Fruit fly (Drosophila melanogaster): ENCODE results near the gene CG43347.

dm6 chrX:10620144-10621005, at the start of gene CG43347:
- TF ChIP-seq CG6854 (GFP tag; optimal IDR thresholded peaks at IDR 0.05) (no peak), Hr38 (GFP tag; optimal IDR thresholded peaks at IDR 0.05) (no peak), OdsH (GFP tag; optimal IDR thresholded peaks at IDR 0.05) (peak; percentile 44), CG9139 (GFP tag; optimal IDR thresholded peaks at IDR 0.05) (no peak)

Measured in whole organism, prepupa.